Fruit fly (Drosophila melanogaster) whole organism, wandering third instar larva: ENCODE measurements around the gene TbCMF46.

Experiments
- Abd-B ChIP-seq: fragments of >200 bp; optimal IDR thresholded peaks from 2 replicates; lab custom pipeline; 2017; ENCODE audit warnings: missing biosample characterization, missing genetic modification characterization
- Dfd ChIP-seq: fragments of >200 bp; optimal IDR thresholded peaks from 2 replicates; lab custom pipeline; 2017; ENCODE audit warnings: missing biosample characterization, missing genetic modification characterization
- OdsH ChIP-seq: fragments of 200-800 bp; sonication (Bioruptor generic); optimal IDR thresholded peaks from 2 replicates; lab custom pipeline; 2016; ENCODE audit warnings: missing biosample characterization, mild to moderate bottlenecking, missing genetic modification characterization
- brk ChIP-seq: fragments of 200-800 bp; sonication (Bioruptor generic); optimal IDR thresholded peaks from 2 replicates; lab custom pipeline; 2016; ENCODE audit warnings: missing biosample characterization, mild to moderate bottlenecking, missing genetic modification characterization
- foxo ChIP-seq, 2 experiments: fragments of 200-800 bp; sonication (Bioruptor generic); optimal IDR thresholded peaks; 2 replicates in 1 of 2; 3 replicates in 1 of 2; lab custom pipeline; 2016 to 2017; ENCODE audit warnings: missing biosample characterization in 2 of 2, missing genetic modification characterization in 2 of 2
- fru ChIP-seq: fragments of 200-800 bp; sonication (Bioruptor generic); optimal IDR thresholded peaks from 3 replicates; lab custom pipeline; 2016; ENCODE audit warnings: missing biosample characterization, mild to moderate bottlenecking, missing genetic modification characterization
- lola ChIP-seq: fragments of >200 bp; optimal IDR thresholded peaks from 2 replicates; lab custom pipeline; 2017; ENCODE audit warnings: missing biosample characterization, missing genetic modification characterization
- pan ChIP-seq: fragments of >200 bp; optimal IDR thresholded peaks from 2 replicates; lab custom pipeline; 2017
- psq ChIP-seq: fragments of 200-800 bp; sonication (Bioruptor generic); optimal IDR thresholded peaks from 3 replicates; lab custom pipeline; 2017; ENCODE audit warnings: missing biosample characterization, mild to moderate bottlenecking, missing genetic modification characterization, moderate library complexity
- usp ChIP-seq: fragments of >200 bp; optimal IDR thresholded peaks from 2 replicates; lab custom pipeline; 2017; ENCODE audit warnings: missing biosample characterization, missing genetic modification characterization

DNA sequence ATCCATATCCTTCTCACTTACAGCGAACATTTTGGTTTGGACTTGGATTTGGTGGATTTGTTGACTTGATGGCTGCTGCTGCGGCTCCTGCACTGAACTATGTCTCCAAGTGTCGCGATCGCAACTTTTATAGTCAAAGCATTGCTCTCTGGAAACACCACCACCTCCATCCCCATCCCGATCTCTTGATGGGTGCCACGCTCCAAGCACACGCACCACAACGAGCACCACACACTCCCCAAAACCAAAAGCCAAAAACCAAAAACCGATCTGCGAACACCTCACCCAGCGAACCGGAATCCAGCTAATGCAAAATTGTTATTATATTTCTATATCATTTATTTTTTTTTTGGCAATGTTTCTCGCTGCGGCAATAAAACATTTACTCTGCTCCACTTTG, 8.4 kb upstream of the TbCMF46 start, which contains the start of gene Cpr30F:
- no peak for TF ChIP-seq psq (GFP tag; lab: Kevin White, UChicago)
- no peak for TF ChIP-seq brk (GFP tag; lab: Kevin White, UChicago)
- TF ChIP-seq pan (lab: Kevin White, UChicago), result no peak
- TF ChIP-seq foxo (GFP tag; optimal IDR thresholded peaks at IDR 0.05; lab: Kevin White, UChicago), result no peak
- TF ChIP-seq Dfd (GFP tag; lab: Kevin White, UChicago), result no peak
- no peak for TF ChIP-seq OdsH (GFP tag; lab: Kevin White, UChicago)
- no peak for TF ChIP-seq Abd-B
- TF ChIP-seq usp (GFP tag; lab: Kevin White, UChicago), result no peak
- TF ChIP-seq fru (GFP tag; lab: Kevin White, UChicago), result no peak
- no peak for TF ChIP-seq lola (GFP tag; lab: Kevin White, UChicago)
